Fruit fly (Drosophila melanogaster) whole organism, embryonic: Measurements from ENCODE around the gene CG15336.

Experiments
- Abd-B ChIP-seq: fragments of 200-800 bp; sonication (Bioruptor generic); optimal IDR thresholded peaks from 2 replicates; lab custom pipeline; 2018; ENCODE audit warnings: missing biosample characterization, mild to moderate bottlenecking, missing genetic modification characterization, moderate library complexity
- Asciz ChIP-seq: fragments of 200-800 bp; sonication (Bioruptor generic); optimal IDR thresholded peaks from 2 replicates; lab custom pipeline; 2017; ENCODE audit warnings: missing biosample characterization, mild to moderate bottlenecking, missing genetic modification characterization, missing genetic modification reagents
- Atf-2 ChIP-seq: fragments of 200-800 bp; sonication (Bioruptor generic); optimal IDR thresholded peaks from 2 replicates; lab custom pipeline; 2016; ENCODE audit warnings: missing biosample characterization, missing genetic modification characterization
- CG10147 ChIP-seq: fragments of 200-800 bp; sonication (Bioruptor generic); optimal IDR thresholded peaks from 2 replicates; lab custom pipeline; 2019; ENCODE audit warnings: missing biosample characterization, mild to moderate bottlenecking, missing genetic modification characterization, moderate library complexity
- CG10462 ChIP-seq: fragments of 200-800 bp; sonication (Bioruptor generic); optimal IDR thresholded peaks from 2 replicates; lab custom pipeline; 2016; ENCODE audit warnings: missing biosample characterization, missing genetic modification characterization
- CG10959 ChIP-seq: fragments of 200-800 bp; sonication (Bioruptor generic); IDR thresholded peaks from 2 replicates; pipeline ENCODE4 v1.3.6; 2022; ENCODE audit warnings: missing biosample characterization, missing genetic modification characterization
- CG11695 ChIP-seq: fragments of 200-800 bp; sonication (Bioruptor generic); IDR thresholded peaks from 3 replicates; pipeline ENCODE4 v1.3.6; 2022; ENCODE audit warnings: missing biosample characterization, missing genetic modification characterization
- CG12769 ChIP-seq: fragments of 200-800 bp; sonication (Bioruptor generic); optimal IDR thresholded peaks from 2 replicates; lab custom pipeline; 2019; ENCODE audit warnings: missing biosample characterization, mild to moderate bottlenecking, missing genetic modification characterization, moderate library complexity
- CG13424 ChIP-seq: fragments of 200-800 bp; sonication (Bioruptor generic); optimal IDR thresholded peaks from 2 replicates; lab custom pipeline; 2019; ENCODE audit warnings: missing biosample characterization, mild to moderate bottlenecking, missing genetic modification characterization, moderate library complexity
- CG13624 ChIP-seq: fragments of 200-800 bp; sonication (Bioruptor generic); optimal IDR thresholded peaks from 2 replicates; lab custom pipeline; 2016; ENCODE audit warnings: missing biosample characterization, missing genetic modification characterization
- CG14050 ChIP-seq: fragments of 200-800 bp; sonication (Bioruptor generic); IDR thresholded peaks from 3 replicates; pipeline ENCODE4 v1.3.6; 2022; ENCODE audit warnings: missing biosample characterization, missing genetic modification characterization
- CG15479 ChIP-seq: fragments of 200-800 bp; sonication (Bioruptor generic); optimal IDR thresholded peaks from 3 replicates; lab custom pipeline; 2019; ENCODE audit warnings: missing biosample characterization, mild to moderate bottlenecking, missing genetic modification characterization, moderate library complexity
- CG16863 ChIP-seq: fragments of 200-800 bp; sonication (Bioruptor generic); optimal IDR thresholded peaks from 3 replicates; lab custom pipeline; 2016; ENCODE audit warnings: missing biosample characterization, missing genetic modification characterization
- CG31388 ChIP-seq: fragments of 200-800 bp; sonication (Bioruptor generic); optimal IDR thresholded peaks from 2 replicates; lab custom pipeline; 2016; ENCODE audit warnings: missing biosample characterization, missing genetic modification characterization
- CG3163 ChIP-seq: fragments of 200-800 bp; sonication (Bioruptor generic); optimal IDR thresholded peaks from 3 replicates; lab custom pipeline; 2016; ENCODE audit warnings: missing biosample characterization, missing genetic modification characterization
- CG4854 ChIP-seq: fragments of 200-800 bp; sonication (Bioruptor generic); optimal IDR thresholded peaks from 2 replicates; lab custom pipeline; 2016; ENCODE audit warnings: missing biosample characterization, missing genetic modification characterization, inconsistent platforms
- CG5953 ChIP-seq: fragments of 200-800 bp; sonication (Bioruptor generic); IDR thresholded peaks from 2 replicates; pipeline ENCODE4 v1.3.6; 2022; ENCODE audit warnings: missing biosample characterization, missing genetic modification characterization
- CG8359 ChIP-seq: fragments of 200-800 bp; sonication (Bioruptor generic); optimal IDR thresholded peaks from 2 replicates; lab custom pipeline; 2017; ENCODE audit warnings: missing biosample characterization, mild to moderate bottlenecking, missing genetic modification characterization, borderline replicate concordance
- CkIIα-i1 ChIP-seq: fragments of 200-800 bp; sonication (Bioruptor generic); IDR thresholded peaks from 2 replicates; pipeline ENCODE4 v1.3.6; 2022; ENCODE audit warnings: missing biosample characterization, missing genetic modification characterization
- CoRest ChIP-seq: fragments of 200-800 bp; sonication (Bioruptor generic); optimal IDR thresholded peaks from 3 replicates; lab custom pipeline; 2018; ENCODE audit warnings: missing biosample characterization, mild to moderate bottlenecking, missing genetic modification characterization, moderate library complexity
- Dip2 ChIP-seq: fragments of 200-800 bp; sonication (Bioruptor generic); IDR thresholded peaks from 2 replicates; pipeline ENCODE4 v1.3.6; 2022; ENCODE audit warnings: missing biosample characterization, missing genetic modification characterization
- Dll ChIP-seq: fragments of 200-800 bp; sonication (Bioruptor generic); IDR thresholded peaks from 4 replicates; pipeline ENCODE4 v1.3.6; 2022; ENCODE audit warnings: missing biosample characterization, missing genetic modification characterization; ENCODE audit not compliant: partially characterized antibody
- Drgx ChIP-seq: fragments of 200-800 bp; sonication (Bioruptor generic); IDR thresholded peaks from 2 replicates; pipeline ENCODE4 v1.3.6; 2022; ENCODE audit warnings: missing biosample characterization, missing genetic modification characterization
- E2f1 ChIP-seq: fragments of 200-800 bp; sonication (Bioruptor generic); IDR thresholded peaks from 2 replicates; pipeline ENCODE4 v1.3.6; 2022; ENCODE audit warnings: missing biosample characterization, missing genetic modification characterization
- Gsc ChIP-seq: fragments of 200-800 bp; sonication (Bioruptor generic); IDR thresholded peaks from 2 replicates; pipeline ENCODE4 v1.3.6; 2022; ENCODE audit warnings: missing biosample characterization, missing genetic modification characterization
- Gug ChIP-seq: fragments of 200-800 bp; sonication (Bioruptor generic); IDR thresholded peaks from 4 replicates; pipeline ENCODE4 v1.3.6; 2022; ENCODE audit warnings: missing biosample characterization, missing genetic modification characterization
- HmgD ChIP-seq: fragments of 200-800 bp; sonication (Bioruptor generic); optimal IDR thresholded peaks from 3 replicates; lab custom pipeline; 2016; ENCODE audit warnings: missing biosample characterization, missing genetic modification characterization
- Kr ChIP-seq: fragments of 200-800 bp; sonication (Bioruptor generic); optimal IDR thresholded peaks from 2 replicates; lab custom pipeline; 2017; ENCODE audit warnings: missing biosample characterization, mild to moderate bottlenecking, missing genetic modification characterization
- Lim3 ChIP-seq: fragments of 200-800 bp; sonication (Bioruptor generic); IDR thresholded peaks from 2 replicates; pipeline ENCODE4 v1.3.6; 2022; ENCODE audit warnings: missing biosample characterization, missing genetic modification characterization
- MBD-R2 ChIP-seq: fragments of 200-800 bp; sonication (Bioruptor generic); IDR thresholded peaks from 2 replicates; pipeline ENCODE4 v1.3.6; 2022; ENCODE audit warnings: missing biosample characterization, missing genetic modification characterization
- MESR4 ChIP-seq: fragments of 200-800 bp; sonication (Bioruptor generic); optimal IDR thresholded peaks from 2 replicates; lab custom pipeline; 2018; ENCODE audit warnings: missing biosample characterization, mild to moderate bottlenecking, missing genetic modification characterization, moderate library complexity
- Myb ChIP-seq: fragments of 200-800 bp; sonication (Bioruptor generic); optimal IDR thresholded peaks from 2 replicates; lab custom pipeline; 2016; ENCODE audit warnings: missing biosample characterization, missing genetic modification characterization
- PHDP ChIP-seq: fragments of 200-800 bp; sonication (Bioruptor generic); optimal IDR thresholded peaks from 3 replicates; lab custom pipeline; 2018; ENCODE audit warnings: missing biosample characterization, mild to moderate bottlenecking, missing genetic modification characterization, moderate library complexity
- Sry-δ ChIP-seq: fragments of 200-800 bp; sonication (Bioruptor generic); optimal IDR thresholded peaks from 2 replicates; lab custom pipeline; 2016; ENCODE audit warnings: missing biosample characterization, missing genetic modification characterization
- TFAM ChIP-seq: fragments of 200-800 bp; sonication (Bioruptor generic); optimal IDR thresholded peaks from 2 replicates; lab custom pipeline; 2017; ENCODE audit warnings: missing biosample characterization, missing genetic modification characterization, inconsistent platforms
- bigmax ChIP-seq: fragments of 200-800 bp; sonication (Bioruptor generic); optimal IDR thresholded peaks from 2 replicates; lab custom pipeline; 2018; ENCODE audit warnings: missing biosample characterization, mild to moderate bottlenecking, missing genetic modification characterization
- ci ChIP-seq: fragments of 200-800 bp; sonication (Bioruptor generic); IDR thresholded peaks from 3 replicates; pipeline ENCODE4 v1.3.6; 2022; ENCODE audit warnings: missing biosample characterization, missing genetic modification characterization
- danr ChIP-seq: fragments of 200-800 bp; sonication (Bioruptor generic); IDR thresholded peaks from 2 replicates; pipeline ENCODE4 v1.3.6; 2022; ENCODE audit warnings: missing biosample characterization, missing genetic modification characterization
- ewg ChIP-seq: fragments of 200-800 bp; sonication (Bioruptor generic); optimal IDR thresholded peaks from 3 replicates; lab custom pipeline; 2017; ENCODE audit warnings: mild to moderate bottlenecking, missing biosample characterization, missing genetic modification reagents, missing genetic modification characterization
- grau ChIP-seq: fragments of 200-800 bp; optimal IDR thresholded peaks from 3 replicates; lab custom pipeline; 2019; ENCODE audit warnings: missing biosample characterization, mild to moderate bottlenecking, missing genetic modification characterization, moderate library complexity
- ham ChIP-seq: fragments of 200-800 bp; sonication (Bioruptor generic); IDR thresholded peaks from 2 replicates; pipeline ENCODE4 v1.3.6; 2022; ENCODE audit warnings: missing biosample characterization, missing genetic modification characterization
- her ChIP-seq: fragments of 200-800 bp; sonication (Bioruptor generic); optimal IDR thresholded peaks from 2 replicates; lab custom pipeline; 2016; ENCODE audit warnings: missing biosample characterization, missing genetic modification characterization
- insv ChIP-seq, 2 experiments: fragments of 200-800 bp; sonication (Bioruptor generic); optimal IDR thresholded peaks; 3 replicates each; lab custom pipeline; 2016 to 2018; ENCODE audit warnings: missing biosample characterization in 2 of 2, missing genetic modification characterization in 2 of 2
- jing ChIP-seq: fragments of 200-800 bp; sonication (Bioruptor generic); optimal IDR thresholded peaks from 2 replicates; lab custom pipeline; 2018; ENCODE audit warnings: missing biosample characterization, mild to moderate bottlenecking, missing genetic modification characterization
- klu ChIP-seq: fragments of 200-800 bp; sonication (Bioruptor generic); IDR thresholded peaks from 2 replicates; pipeline ENCODE4 v1.3.6; 2022; ENCODE audit warnings: missing biosample characterization, missing genetic modification characterization
- mirr ChIP-seq: fragments of 200-800 bp; sonication (Bioruptor generic); optimal IDR thresholded peaks from 3 replicates; lab custom pipeline; 2018; ENCODE audit warnings: missing biosample characterization, mild to moderate bottlenecking, missing genetic modification characterization
- run ChIP-seq: fragments of 200-800 bp; sonication (Bioruptor generic); optimal IDR thresholded peaks from 3 replicates; lab custom pipeline; 2018; ENCODE audit warnings: missing biosample characterization, mild to moderate bottlenecking, missing genetic modification characterization
- ssp ChIP-seq: fragments of 200-800 bp; sonication (Bioruptor generic); IDR thresholded peaks from 2 replicates; pipeline ENCODE4 v1.3.6; 2022; ENCODE audit warnings: missing biosample characterization, missing genetic modification characterization
- tll ChIP-seq, 2 experiments: fragments of 200-800 bp in 1 of 2; fragments of >200 bp in 1 of 2; sonication (Bioruptor generic) in 1 of 2; optimal IDR thresholded peaks; 2 replicates each; lab custom pipeline; 2017 to 2019; ENCODE audit warnings: missing biosample characterization in 2 of 2, missing genetic modification characterization in 2 of 2, mild to moderate bottlenecking in 1 of 2, moderate library complexity in 1 of 2
- trh ChIP-seq: fragments of 200-800 bp; sonication (Bioruptor generic); optimal IDR thresholded peaks from 2 replicates; lab custom pipeline; 2016; ENCODE audit warnings: missing biosample characterization, missing genetic modification characterization
- zfh2 ChIP-seq: fragments of 200-800 bp; sonication (Bioruptor generic); optimal IDR thresholded peaks from 2 replicates; lab custom pipeline; 2016; ENCODE audit warnings: missing biosample characterization, missing genetic modification characterization

The CG15336 gene

dm6 chrX:8143537-8143936 is 4.2 kb upstream of the CG15336 start, which contains the start of gene CG17982 (continued):
- peak; percentile 75 for TF ChIP-seq mirr (GFP tag; lab: Kevin White, UChicago)
- peak; percentile 90 for TF ChIP-seq ci (GFP tag; lab: Robert Waterston, UW)
- no peak for TF ChIP-seq HmgD (GFP tag; lab: Kevin White, UChicago)
- peak; percentile 88 for TF ChIP-seq her (GFP tag; lab: Kevin White, UChicago)
- peak; percentile 64 for TF ChIP-seq ewg
- TF ChIP-seq CG14050 (GFP tag; lab: Robert Waterston, UW): peak; percentile 71
- TF ChIP-seq MESR4 (GFP tag; lab: Kevin White, UChicago): peak; percentile 51
- TF ChIP-seq zfh2 (GFP tag; lab: Kevin White, UChicago): peak; percentile 88
- TF ChIP-seq TFAM (GFP tag; lab: Kevin White, UChicago): peak; percentile 5
- TF ChIP-seq Lim3: no peak
- TF ChIP-seq CG13424 (tag; lab: Kevin White, UChicago): peak; percentile 89
- peak; percentile 80 for TF ChIP-seq MBD-R2 (GFP tag; lab: Robert Waterston, UW)
- TF ChIP-seq CG13624 (GFP tag; lab: Kevin White, UChicago): peak; percentile 89
- TF ChIP-seq CG10462 (GFP tag; lab: Kevin White, UChicago): peak; percentile 48
- TF ChIP-seq CG15479: no peak
- TF ChIP-seq CG4854 (GFP tag; lab: Kevin White, UChicago): peak; percentile 64
- no peak for TF ChIP-seq CG12769 (tag; lab: Kevin White, UChicago)
- peak; percentile 81 for TF ChIP-seq CG10959 (GFP tag; lab: Robert Waterston, UW)
- TF ChIP-seq grau (tag; lab: Kevin White, UChicago): peak; percentile 85
- TF ChIP-seq Sry-δ (GFP tag; lab: Kevin White, UChicago): peak; percentile 48
- TF ChIP-seq Drgx (GFP tag; lab: Robert Waterston, UW): peak; percentile 89
- peak; percentile 59; the same call in 1 of the 2 replicates for TF ChIP-seq CG5953 (GFP tag; lab: Robert Waterston, UW)
- TF ChIP-seq danr: no peak
- TF ChIP-seq CkIIα-i1 (GFP tag; lab: Robert Waterston, UW): no peak
- peak in 1 of 2 experiments; percentile 61 for TF ChIP-seq insv (GFP tag; optimal IDR thresholded peaks at IDR 0.05; lab: Kevin White, UChicago)
- TF ChIP-seq tll (GFP tag; optimal IDR thresholded peaks at IDR 0.05; lab: Kevin White, UChicago): no peak
- peak; percentile 77 for TF ChIP-seq Gug (GFP tag; lab: Robert Waterston, UW)
- TF ChIP-seq Gsc (GFP tag; lab: Robert Waterston, UW): no peak
- TF ChIP-seq Myb: peak; percentile 66
- peak; percentile 92 for TF ChIP-seq bigmax (GFP tag; lab: Kevin White, UChicago)
- TF ChIP-seq jing: no peak
- no peak for TF ChIP-seq Kr
- peak; percentile 80 for TF ChIP-seq CG16863 (GFP tag; lab: Kevin White, UChicago)
- TF ChIP-seq trh: peak; percentile 42
- TF ChIP-seq CG3163 (GFP tag; lab: Kevin White, UChicago): peak; percentile 64
- TF ChIP-seq E2f1 (GFP tag; lab: Robert Waterston, UW): peak; percentile 79
- peak; percentile 4 for TF ChIP-seq CG8359 (GFP tag; lab: Kevin White, UChicago)
- TF ChIP-seq CG10147 (GFP tag; lab: Kevin White, UChicago): peak; percentile 76
- TF ChIP-seq CG31388 (GFP tag; lab: Kevin White, UChicago): no peak
- TF ChIP-seq klu (GFP tag; lab: Robert Waterston, UW): peak; percentile 71
- peak; percentile 72 for TF ChIP-seq Atf-2 (GFP tag; lab: Kevin White, UChicago)
- TF ChIP-seq Abd-B (GFP tag; lab: Kevin White, UChicago): peak; percentile 58
- no peak for TF ChIP-seq Asciz
- TF ChIP-seq CG11695: peak; percentile 81
- TF ChIP-seq run (tag; lab: Kevin White, UChicago): peak; percentile 66
- no peak for TF ChIP-seq ham
- no peak for TF ChIP-seq Dll (GFP tag; lab: Robert Waterston, UW)
- TF ChIP-seq Dip2 (GFP tag; lab: Robert Waterston, UW): no peak
- TF ChIP-seq PHDP (tag; lab: Kevin White, UChicago): peak; percentile 90
- peak; percentile 86 for TF ChIP-seq CoRest
- TF ChIP-seq ssp (GFP tag; lab: Robert Waterston, UW): peak; percentile 20; the same call in 1 of the 2 replicates
